Worm (Caenorhabditis elegans): ENCODE results near the gene tag-241.

The tag-241 gene

ce11 chrX:11882800-11883199 is 59.0 kb downstream of the tag-241 start, which contains the start of the genes Y62H9A.5 and ule-5:
Gene Y62H9A.5, minus strand, starts transcription at chrX:11882900.
Gene ule-5, plus strand, starts transcription at chrX:11883127.
- no peak for TF ChIP-seq unc-62 (GFP tag; optimal IDR thresholded peaks at IDR 0.05)

- TF ChIP-seq unc-62 (GFP tag; optimal IDR thresholded peaks at IDR 0.05): no peak
Measured at ce11 chrX:11885577-11885976, 61.8 kb downstream of the tag-241 start, which contains the start of gene Y62H9A.7. Gene Y62H9A.7, minus strand, starts transcription at chrX:11885677.
